Fruit fly (Drosophila melanogaster) whole organism, embryonic: Measurements from ENCODE around the gene VhaM9.7-b.

Experiments used
- Ada2b ChIP-seq: fragments of 200-800 bp; sonication (Bioruptor generic); IDR thresholded peaks from 2 replicates; pipeline ENCODE4 v1.3.6; 2022; ENCODE audit warnings: missing biosample characterization, missing genetic modification characterization
- Atf-2 ChIP-seq: fragments of 200-800 bp; sonication (Bioruptor generic); optimal IDR thresholded peaks from 2 replicates; lab custom pipeline; 2016; ENCODE audit warnings: missing biosample characterization, missing genetic modification characterization
- Atf6 ChIP-seq: fragments of 200-800 bp; sonication (Bioruptor generic); IDR thresholded peaks from 2 replicates; pipeline ENCODE4 v1.3.6; 2022; ENCODE audit warnings: missing biosample characterization, missing genetic modification characterization
- Awh ChIP-seq: fragments of 200-800 bp; sonication (Bioruptor generic); IDR thresholded peaks from 2 replicates; pipeline ENCODE4, ENCODE4 v1.3.6; 2022; ENCODE audit warnings: missing biosample characterization, missing genetic modification characterization
- Blimp-1 ChIP-seq: fragments of 200-800 bp; sonication (Bioruptor generic); optimal IDR thresholded peaks from 3 replicates; lab custom pipeline; 2018; ENCODE audit warnings: missing biosample characterization, missing genetic modification characterization, mild to moderate bottlenecking, moderate library complexity, missing genetic modification reagents
- BtbVII ChIP-seq: fragments of 200-800 bp; sonication (Bioruptor generic); optimal IDR thresholded peaks from 3 replicates; lab custom pipeline; 2017; ENCODE audit warnings: missing biosample characterization, mild to moderate bottlenecking, missing genetic modification characterization
- CG10209 ChIP-seq: fragments of 200-800 bp; sonication (Bioruptor generic); optimal IDR thresholded peaks from 3 replicates; lab custom pipeline; 2017; ENCODE audit warnings: missing biosample characterization, mild to moderate bottlenecking, missing genetic modification characterization, missing genetic modification reagents
- CG10565 ChIP-seq: fragments of 200-800 bp; sonication (Bioruptor generic); optimal IDR thresholded peaks from 3 replicates; lab custom pipeline; 2016; ENCODE audit warnings: missing biosample characterization, mild to moderate bottlenecking, missing genetic modification characterization
- CG10959 ChIP-seq: fragments of 200-800 bp; sonication (Bioruptor generic); IDR thresholded peaks from 2 replicates; pipeline ENCODE4 v1.3.6; 2022; ENCODE audit warnings: missing biosample characterization, missing genetic modification characterization
- CG15696 ChIP-seq: fragments of 200-800 bp; sonication (Bioruptor generic); optimal IDR thresholded peaks from 2 replicates; lab custom pipeline; 2019; ENCODE audit warnings: missing biosample characterization, mild to moderate bottlenecking, missing genetic modification characterization, moderate library complexity
- CG5180 ChIP-seq: fragments of 200-800 bp; sonication (Bioruptor generic); optimal IDR thresholded peaks from 3 replicates; lab custom pipeline; 2017; ENCODE audit warnings: missing biosample characterization, missing genetic modification characterization, mild to moderate bottlenecking, moderate library complexity, missing genetic modification reagents
- CG5953 ChIP-seq: fragments of 200-800 bp; sonication (Bioruptor generic); IDR thresholded peaks from 2 replicates; pipeline ENCODE4 v1.3.6; 2022; ENCODE audit warnings: missing biosample characterization, missing genetic modification characterization
- CG6254 ChIP-seq: fragments of 200-800 bp; sonication (Bioruptor generic); optimal IDR thresholded peaks from 3 replicates; lab custom pipeline; 2017; ENCODE audit warnings: mild to moderate bottlenecking, missing biosample characterization, missing genetic modification reagents, missing genetic modification characterization
- CG6854 ChIP-seq: fragments of 200-800 bp; sonication (Bioruptor generic); optimal IDR thresholded peaks from 3 replicates; lab custom pipeline; 2017; ENCODE audit warnings: missing biosample characterization, mild to moderate bottlenecking, missing genetic modification characterization
- CG7556 ChIP-seq: fragments of 200-800 bp; sonication (Bioruptor generic); optimal IDR thresholded peaks from 2 replicates; lab custom pipeline; 2017; ENCODE audit warnings: missing biosample characterization, mild to moderate bottlenecking, missing genetic modification characterization
- CG8290 ChIP-seq, 3 experiments: fragments of 200-800 bp; sonication (Bioruptor generic); optimal IDR thresholded peaks; 2 replicates each; lab custom pipeline; 2016 to 2019; ENCODE audit warnings: missing biosample characterization in 3 of 3, missing genetic modification characterization in 3 of 3, mild to moderate bottlenecking in 2 of 3, moderate library complexity in 1 of 3
- CG9437 ChIP-seq: fragments of 200-800 bp; sonication (Bioruptor generic); optimal IDR thresholded peaks from 2 replicates; lab custom pipeline; 2018; ENCODE audit warnings: missing biosample characterization, mild to moderate bottlenecking, missing genetic modification characterization
- CrebB ChIP-seq: fragments of 200-800 bp; sonication (Bioruptor generic); optimal IDR thresholded peaks from 3 replicates; lab custom pipeline; 2018; ENCODE audit warnings: missing biosample characterization, mild to moderate bottlenecking, missing genetic modification characterization
- Dad ChIP-seq: fragments of 200-800 bp; sonication (Bioruptor generic); optimal IDR thresholded peaks from 3 replicates; lab custom pipeline; 2016; ENCODE audit warnings: missing biosample characterization, missing genetic modification characterization
- Ets65A ChIP-seq: fragments of 200-800 bp; sonication (Bioruptor generic); peaks from one replicate; lab custom pipeline; 2016; ENCODE audit warnings: missing biosample characterization, missing genetic modification characterization
- GATAe ChIP-seq: fragments of 200-800 bp; sonication (Bioruptor generic); conservative IDR thresholded peaks from 2 replicates; pipeline ENCODE4 v1.3.6; 2022; ENCODE audit warnings: missing biosample characterization, missing genetic modification characterization
- Gug ChIP-seq: fragments of 200-800 bp; sonication (Bioruptor generic); IDR thresholded peaks from 4 replicates; pipeline ENCODE4 v1.3.6; 2022; ENCODE audit warnings: missing biosample characterization, missing genetic modification characterization
- Hsf ChIP-seq: fragments of 200-800 bp; sonication (Bioruptor generic); optimal IDR thresholded peaks from 3 replicates; lab custom pipeline; 2016; ENCODE audit warnings: missing biosample characterization, missing genetic modification characterization
- NC2β ChIP-seq: fragments of 200-800 bp; sonication (Bioruptor generic); optimal IDR thresholded peaks from 2 replicates; lab custom pipeline; 2016; ENCODE audit warnings: missing biosample characterization, missing genetic modification characterization
- Oaz ChIP-seq: fragments of 200-800 bp; sonication (Bioruptor generic); IDR thresholded peaks from 2 replicates; pipeline ENCODE4 v1.3.6; 2022; ENCODE audit warnings: missing biosample characterization, missing genetic modification characterization
- Poxn ChIP-seq: fragments of 200-800 bp; sonication (Bioruptor generic); IDR thresholded peaks from 2 replicates; pipeline ENCODE4 v1.3.6; 2022; ENCODE audit warnings: missing biosample characterization, missing genetic modification characterization
- Ptx1 ChIP-seq: fragments of 200-800 bp; sonication (Bioruptor generic); IDR thresholded peaks from 2 replicates; pipeline ENCODE4 v1.3.6; 2022; ENCODE audit warnings: missing biosample characterization, missing genetic modification characterization
- Sox102F ChIP-seq: fragments of 200-800 bp; sonication (Bioruptor generic); optimal IDR thresholded peaks from 2 replicates; lab custom pipeline; 2018; ENCODE audit warnings: missing biosample characterization, mild to moderate bottlenecking, missing genetic modification characterization, moderate library complexity
- Taf1 ChIP-seq: fragments of 200-800 bp; sonication (Bioruptor generic); IDR thresholded peaks from 2 replicates; pipeline ENCODE4 v1.3.6; 2022; ENCODE audit warnings: missing biosample characterization, missing genetic modification characterization
- Tbp ChIP-seq: fragments of >200 bp; optimal IDR thresholded peaks from 2 replicates; lab custom pipeline; 2018; ENCODE audit warnings: missing biosample characterization, missing genetic modification characterization
- Vsx1 ChIP-seq: fragments of 200-800 bp; sonication (Bioruptor generic); optimal IDR thresholded peaks from 2 replicates; lab custom pipeline; 2017; ENCODE audit warnings: missing biosample characterization, mild to moderate bottlenecking, missing genetic modification characterization, missing genetic modification reagents
- Xbp1 ChIP-seq: fragments of 200-800 bp; sonication (Bioruptor generic); optimal IDR thresholded peaks from 3 replicates; lab custom pipeline; 2016; ENCODE audit warnings: missing biosample characterization, mild to moderate bottlenecking, missing genetic modification characterization
- ap ChIP-seq: fragments of 200-800 bp; sonication (Bioruptor generic); IDR thresholded peaks from 2 replicates; pipeline ENCODE4 v1.3.6; 2022; ENCODE audit warnings: missing biosample characterization, missing genetic modification characterization
- caup ChIP-seq: fragments of 200-800 bp; sonication (Bioruptor generic); optimal IDR thresholded peaks from 3 replicates; lab custom pipeline; 2017; ENCODE audit warnings: missing biosample characterization, mild to moderate bottlenecking, missing genetic modification characterization, moderate library complexity; ENCODE audit not compliant: severe bottlenecking
- corto ChIP-seq: fragments of 200-800 bp; sonication (Bioruptor generic); optimal IDR thresholded peaks from 2 replicates; lab custom pipeline; 2016; ENCODE audit warnings: missing biosample characterization, mild to moderate bottlenecking, missing genetic modification characterization, moderate library complexity
- da ChIP-seq: fragments of 200-800 bp; sonication (Bioruptor generic); optimal IDR thresholded peaks from 2 replicates; lab custom pipeline; 2016; ENCODE audit warnings: missing biosample characterization, missing genetic modification characterization
- dan ChIP-seq: fragments of 200-800 bp; sonication (Bioruptor generic); IDR thresholded peaks from 2 replicates; pipeline ENCODE4 v1.3.6; 2022; ENCODE audit warnings: missing biosample characterization, missing genetic modification characterization
- dm ChIP-seq: fragments of 200-800 bp; sonication (Bioruptor generic); optimal IDR thresholded peaks from 3 replicates; lab custom pipeline; 2016; ENCODE audit warnings: missing biosample characterization, missing genetic modification characterization
- fd102C ChIP-seq: fragments of 200-800 bp; sonication (Bioruptor generic); optimal IDR thresholded peaks from 2 replicates; lab custom pipeline; 2018; ENCODE audit warnings: missing biosample characterization, mild to moderate bottlenecking, missing genetic modification characterization, moderate library complexity
- gsb ChIP-seq: fragments of 200-800 bp; sonication (Bioruptor generic); IDR thresholded peaks from 2 replicates; pipeline ENCODE4 v1.3.6; 2022; ENCODE audit warnings: missing biosample characterization, missing genetic modification characterization
- her ChIP-seq: fragments of 200-800 bp; sonication (Bioruptor generic); optimal IDR thresholded peaks from 2 replicates; lab custom pipeline; 2016; ENCODE audit warnings: missing biosample characterization, missing genetic modification characterization
- hth ChIP-seq: fragments of >200 bp; optimal IDR thresholded peaks from 2 replicates; lab custom pipeline; 2017; ENCODE audit warnings: inconsistent platforms
- knrl ChIP-seq: fragments of 200-800 bp; sonication (Bioruptor generic); IDR thresholded peaks from 3 replicates; pipeline ENCODE4 v1.3.6; 2022; ENCODE audit warnings: missing biosample characterization, missing genetic modification characterization; ENCODE audit not compliant: partially characterized antibody
- sens ChIP-seq: fragments of 200-800 bp; sonication (Bioruptor generic); peaks from one replicate; lab custom pipeline; 2016; ENCODE audit warnings: missing biosample characterization, missing genetic modification characterization
- slbo ChIP-seq: fragments of 200-800 bp; sonication (Bioruptor generic); IDR thresholded peaks from 2 replicates; pipeline ENCODE4 v1.3.6; 2022; ENCODE audit warnings: missing biosample characterization, missing genetic modification characterization
- sob ChIP-seq: fragments of 200-800 bp; sonication (Bioruptor generic); IDR thresholded peaks from 2 replicates; pipeline ENCODE4 v1.3.6; 2022; ENCODE audit warnings: missing biosample characterization, missing genetic modification characterization
- twi ChIP-seq: fragments of 200-800 bp; optimal IDR thresholded peaks from 2 replicates; lab custom pipeline; 2019; ENCODE audit warnings: missing biosample characterization, mild to moderate bottlenecking, missing genetic modification characterization, moderate library complexity
- zfh1 ChIP-seq: fragments of 200-800 bp; sonication (Bioruptor generic); IDR thresholded peaks from 3 replicates; pipeline ENCODE4 v1.3.6; 2022; ENCODE audit warnings: missing biosample characterization, missing genetic modification characterization

Gene VhaM9.7-b

dm6 chr3L:21515823-21516715 is 23.6 kb upstream of the VhaM9.7-b start, which contains the start of the genes SAK and Cdk12 (continued):
- TF ChIP-seq BtbVII (GFP tag; lab: Kevin White, UChicago) = peak; percentile 82
- TF ChIP-seq NC2β (GFP tag; lab: Kevin White, UChicago) = no peak
- peak; percentile 82 for TF ChIP-seq CG9437 (GFP tag; lab: Kevin White, UChicago)
- no peak for TF ChIP-seq corto
- peak; percentile 68 for TF ChIP-seq dm
- TF ChIP-seq her (GFP tag; lab: Kevin White, UChicago) = no peak
- TF ChIP-seq twi (tag; lab: Kevin White, UChicago) = peak; percentile 71
- TF ChIP-seq Ptx1 (GFP tag; lab: Robert Waterston, UW) = peak; percentile 88
- peak; percentile 48 for TF ChIP-seq Dad (GFP tag; lab: Kevin White, UChicago)
- peak; percentile 82 for TF ChIP-seq CG8290 (GFP tag; optimal IDR thresholded peaks at IDR 0.05; lab: Kevin White, UChicago)
- TF ChIP-seq CG8290 (tag; optimal IDR thresholded peaks at IDR 0.05; lab: Kevin White, UChicago) = peak; percentile 58 to 62
- TF ChIP-seq ap (GFP tag; lab: Robert Waterston, UW) = 0 out of 2 replicates have a peak, but pooled peaks have one; percentile 59
- peak; percentile 78; the same call in 1 of the 2 replicates for TF ChIP-seq Ada2b
- peak; percentile 79 for TF ChIP-seq gsb (GFP tag; lab: Robert Waterston, UW)
- peak; percentile 79 for TF ChIP-seq Sox102F (GFP tag; lab: Kevin White, UChicago)
- peak; percentile 88 for TF ChIP-seq caup
- TF ChIP-seq Ets65A = peak; percentile 98
- TF ChIP-seq sens = peak; percentile 91
- peak; percentile 80 for TF ChIP-seq Oaz
- TF ChIP-seq CG10565 (GFP tag; lab: Kevin White, UChicago) = peak; percentile 38
- no peak for TF ChIP-seq da (GFP tag; lab: Kevin White, UChicago)
- peak; percentile 84 for TF ChIP-seq Atf6
- TF ChIP-seq hth (lab: Kevin White, UChicago) = no peak
- TF ChIP-seq fd102C (GFP tag; lab: Kevin White, UChicago) = no peak
- peak; percentile 64 for TF ChIP-seq knrl (GFP tag; lab: Robert Waterston, UW)
- peak; percentile 74; the same call in 2 of the 3 replicates for TF ChIP-seq zfh1 (GFP tag; lab: Robert Waterston, UW)
- TF ChIP-seq sob (GFP tag; lab: Robert Waterston, UW) = peak; percentile 83
- TF ChIP-seq slbo (GFP tag; lab: Robert Waterston, UW) = peak; percentile 92
- TF ChIP-seq Vsx1 (GFP tag; lab: Kevin White, UChicago) = peak; percentile 82
- peak; percentile 38; the same call in 1 of the 2 replicates for TF ChIP-seq CG5953 (GFP tag; lab: Robert Waterston, UW)
- TF ChIP-seq Awh (GFP tag; lab: Robert Waterston, UW) = peak; percentile 70
- no peak for TF ChIP-seq Tbp (GFP tag; lab: Kevin White, UChicago)
- TF ChIP-seq CG10959 (GFP tag; lab: Robert Waterston, UW) = no peak; the same call in 1 of the 2 replicates
- TF ChIP-seq Xbp1 (GFP tag; lab: Kevin White, UChicago) = peak; percentile 88
- peak; percentile 24 for TF ChIP-seq Atf-2 (GFP tag; lab: Kevin White, UChicago)
- peak; percentile 77 for TF ChIP-seq Blimp-1 (GFP tag; lab: Kevin White, UChicago)
- peak; percentile 87 for TF ChIP-seq Gug (GFP tag; lab: Robert Waterston, UW)
- peak; percentile 55 for TF ChIP-seq CG6854 (GFP tag; lab: Kevin White, UChicago)
- TF ChIP-seq Hsf (GFP tag; lab: Kevin White, UChicago) = peak; percentile 71
- TF ChIP-seq CG6254 (GFP tag; lab: Kevin White, UChicago) = peak; percentile 76
- TF ChIP-seq Taf1 (GFP tag; lab: Robert Waterston, UW) = peak; percentile 77; the same call in 1 of the 2 replicates
- TF ChIP-seq CG7556 (GFP tag; lab: Kevin White, UChicago) = peak; percentile 87
- TF ChIP-seq CG5180 (GFP tag; lab: Kevin White, UChicago) = no peak
- peak; percentile 38 for TF ChIP-seq CrebB (tag; lab: Kevin White, UChicago)
- peak; percentile 87 for TF ChIP-seq CG10209 (GFP tag; lab: Kevin White, UChicago)
- peak; percentile 40; the same call in 1 of the 2 replicates for TF ChIP-seq dan (GFP tag; lab: Robert Waterston, UW)
- peak; percentile 85 for TF ChIP-seq CG15696 (tag; lab: Kevin White, UChicago)
- peak; percentile 38; the same call in 1 of the 2 replicates for TF ChIP-seq GATAe
- no peak; the same call in 1 of the 2 replicates for TF ChIP-seq Poxn (GFP tag; lab: Robert Waterston, UW)
